Worm (Caenorhabditis elegans) whole organism, midembryonic: ENCODE data around the gene gldi-5.

ENCODE experiments used
- T22C8.4 ChIP-seq: fragments of 200-800 bp; sonication (Bioruptor generic); IDR thresholded peaks from 2 replicates; pipeline ENCODE4 v1.3.6; 2022; ENCODE audit warnings: missing genetic modification characterization, missing compliant biosample characterization
- cog-1 ChIP-seq: sonication (generic microtip); optimal IDR thresholded peaks from 2 replicates; lab custom pipeline; 2016; ENCODE audit warnings: missing genetic modification characterization, missing compliant biosample characterization
- flt-1 ChIP-seq: fragments of 200-800 bp; sonication (Bioruptor generic); IDR thresholded peaks from 2 replicates; pipeline ENCODE4 v1.3.6; 2022; ENCODE audit warnings: missing genetic modification characterization, missing compliant biosample characterization
- med-1 ChIP-seq: sonication (generic microtip); optimal IDR thresholded peaks from 2 replicates; lab custom pipeline; 2017; ENCODE audit warnings: missing genetic modification characterization, mild to moderate bottlenecking, missing compliant biosample characterization, antibody characterized with exemption, missing genetic modification reagents; ENCODE audit not compliant: insufficient read depth
- ref-1 ChIP-seq: fragments of 200-800 bp; sonication (Bioruptor generic); conservative IDR thresholded peaks from 2 replicates; pipeline ENCODE4 v1.3.6; 2022; ENCODE audit warnings: missing genetic modification reagents, missing genetic modification characterization, missing compliant biosample characterization
- tab-1 ChIP-seq: fragments of 200-800 bp; sonication (Bioruptor generic); IDR thresholded peaks from 2 replicates; pipeline ENCODE4 v1.3.6; 2022; ENCODE audit warnings: missing genetic modification characterization, missing compliant biosample characterization
- ztf-23 ChIP-seq: fragments of 200-800 bp; sonication (Bioruptor generic); IDR thresholded peaks from 2 replicates; pipeline ENCODE4 v1.3.6; 2022; ENCODE audit warnings: missing genetic modification reagents, missing genetic modification characterization, missing compliant biosample characterization
- ztf-29 ChIP-seq: fragments of 200-800 bp; sonication (Bioruptor generic); IDR thresholded peaks from 2 replicates; pipeline ENCODE4 v1.3.6; 2022; ENCODE audit warnings: missing genetic modification reagents, missing genetic modification characterization, missing compliant biosample characterization

DNA sequence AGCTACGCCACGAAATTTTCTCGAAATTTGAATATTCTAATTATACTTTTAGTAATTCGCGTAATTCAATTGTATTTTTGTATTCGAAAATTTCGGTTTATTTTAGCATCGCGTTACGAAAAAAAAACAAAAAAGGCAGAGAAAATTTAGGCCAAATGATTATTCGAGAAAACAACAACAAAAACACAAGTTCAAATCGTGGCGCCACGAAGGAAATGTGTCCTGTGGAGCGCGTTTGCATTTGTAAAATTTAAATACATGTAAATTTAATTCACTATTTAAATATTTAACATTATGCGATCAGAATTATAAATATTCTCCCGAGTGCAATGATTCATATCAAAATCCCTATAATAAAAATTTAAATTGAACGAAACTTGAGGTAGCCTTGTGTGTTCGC lies 2.6 kb downstream of the gldi-5 start:
- TF ChIP-seq ztf-23 (GFP tag; lab: Robert Waterston, UW) (no peak), flt-1 (no peak), med-1 (GFP tag; lab: Kevin White, UChicago) (no peak), cog-1 (no peak), T22C8.4 (GFP tag; lab: Robert Waterston, UW) (no peak), ztf-29 (GFP tag; lab: Robert Waterston, UW) (no peak), ref-1 (no peak), tab-1 (GFP tag; lab: Robert Waterston, UW) (no peak)
